Fruit fly (Drosophila melanogaster) whole organism, embryonic: Measurements from ENCODE around the gene Klp67A.

Experiments
- B-H1 ChIP-seq: fragments of 200-800 bp; sonication (Bioruptor generic); IDR thresholded peaks from 3 replicates; pipeline ENCODE4 v1.3.6; 2022; ENCODE audit warnings: missing biosample characterization, missing genetic modification characterization
- br ChIP-seq: fragments of >200 bp; optimal IDR thresholded peaks from 2 replicates; lab custom pipeline; 2017
- gsb-n ChIP-seq: fragments of 200-800 bp; sonication (Bioruptor generic); optimal IDR thresholded peaks from 3 replicates; lab custom pipeline; 2018; ENCODE audit warnings: missing biosample characterization, mild to moderate bottlenecking, missing genetic modification characterization
- hkb ChIP-seq, 2 experiments: fragments of 200-800 bp in 1 of 2; fragments of >200 bp in 1 of 2; sonication (Bioruptor generic) in 1 of 2; IDR thresholded peaks in 1 of 2; optimal IDR thresholded peaks in 1 of 2; 2 replicates each; pipeline versions ENCODE4 v1.3.6 to Lab custom; 2017 to 2022; ENCODE audit warnings: missing biosample characterization in 1 of 2, missing genetic modification characterization in 1 of 2

dm6 chr3L:9368665-9369064 lies 1.8 kb upstream of the Klp67A start:
- no peak for TF ChIP-seq B-H1 (GFP tag; lab: Robert Waterston, UW)
- TF ChIP-seq gsb-n (tag; lab: Kevin White, UChicago): no peak
- TF ChIP-seq br: no peak
- no peak for TF ChIP-seq hkb (optimal IDR thresholded peaks at IDR 0.05; lab: Kevin White, UChicago)
- no peak for TF ChIP-seq hkb (GFP tag; IDR thresholded peaks at IDR 0.05; lab: Robert Waterston, UW)
